Fruit fly (Drosophila melanogaster) whole organism, embryonic: ENCODE data around the gene Fer3.
A peak's percentile ranks its signal among the peaks of the same experiment; 100 is the strongest.

Experiments used
- Atf6 ChIP-seq: fragments of 200-800 bp; sonication (Bioruptor generic); IDR thresholded peaks from 2 replicates; pipeline ENCODE4 v1.3.6; 2022; ENCODE audit warnings: missing biosample characterization, missing genetic modification characterization
- Blimp-1 ChIP-seq: fragments of 200-800 bp; sonication (Bioruptor generic); optimal IDR thresholded peaks from 3 replicates; lab custom pipeline; 2018; ENCODE audit warnings: missing biosample characterization, missing genetic modification characterization, mild to moderate bottlenecking, moderate library complexity, missing genetic modification reagents
- CG12219 ChIP-seq: fragments of 200-800 bp; sonication (Bioruptor generic); optimal IDR thresholded peaks from 3 replicates; lab custom pipeline; 2018; ENCODE audit warnings: missing biosample characterization, mild to moderate bottlenecking, missing genetic modification characterization
- CG16815 ChIP-seq: fragments of 200-800 bp; sonication (Bioruptor generic); optimal IDR thresholded peaks from 3 replicates; lab custom pipeline; 2017; ENCODE audit warnings: missing biosample characterization, mild to moderate bottlenecking, missing genetic modification characterization
- CG17186 ChIP-seq: fragments of 200-800 bp; sonication (Bioruptor generic); optimal IDR thresholded peaks from 3 replicates; lab custom pipeline; 2017; ENCODE audit warnings: missing biosample characterization, missing genetic modification reagents, missing genetic modification characterization
- CG18619 ChIP-seq: fragments of 200-800 bp; sonication (Bioruptor generic); optimal IDR thresholded peaks from 3 replicates; lab custom pipeline; 2017; ENCODE audit warnings: missing biosample characterization, mild to moderate bottlenecking, missing genetic modification characterization
- CG30020 ChIP-seq: fragments of 200-800 bp; optimal IDR thresholded peaks from 2 replicates; lab custom pipeline; 2019; ENCODE audit warnings: missing biosample characterization, mild to moderate bottlenecking, missing genetic modification characterization, moderate library complexity
- CG33213 ChIP-seq: fragments of 200-800 bp; sonication (Bioruptor generic); optimal IDR thresholded peaks from 3 replicates; lab custom pipeline; 2016; ENCODE audit warnings: missing biosample characterization, missing genetic modification characterization
- CG34422 ChIP-seq: fragments of 200-800 bp; sonication (Bioruptor generic); IDR thresholded peaks from 3 replicates; pipeline ENCODE4 v1.3.6; 2022; ENCODE audit warnings: missing biosample characterization, missing genetic modification characterization
- CG3726 ChIP-seq: fragments of 200-800 bp; sonication (Bioruptor generic); IDR thresholded peaks from 3 replicates; pipeline ENCODE4, ENCODE4 v1.3.6; 2022; ENCODE audit warnings: missing biosample characterization, missing genetic modification characterization
- CG7963 ChIP-seq: fragments of 200-800 bp; sonication (Bioruptor generic); IDR thresholded peaks from 3 replicates; pipeline ENCODE4 v1.3.6; 2022; ENCODE audit warnings: missing biosample characterization, missing genetic modification characterization; ENCODE audit not compliant: partially characterized antibody
- CG9437 ChIP-seq: fragments of 200-800 bp; sonication (Bioruptor generic); optimal IDR thresholded peaks from 2 replicates; lab custom pipeline; 2018; ENCODE audit warnings: missing biosample characterization, mild to moderate bottlenecking, missing genetic modification characterization
- CG9817 ChIP-seq: fragments of 200-800 bp; sonication (Bioruptor generic); optimal IDR thresholded peaks from 2 replicates; lab custom pipeline; 2018; ENCODE audit warnings: missing biosample characterization, mild to moderate bottlenecking, missing genetic modification characterization, moderate library complexity
- CG9876 ChIP-seq: fragments of 200-800 bp; sonication (Bioruptor generic); optimal IDR thresholded peaks from 2 replicates; lab custom pipeline; 2016; ENCODE audit warnings: missing biosample characterization, missing genetic modification characterization
- CTCF ChIP-seq: fragments of 200-800 bp; sonication (Bioruptor generic); optimal IDR thresholded peaks from 2 replicates; lab custom pipeline; 2017; ENCODE audit warnings: missing biosample characterization, mild to moderate bottlenecking, missing genetic modification characterization, moderate library complexity
- Dad ChIP-seq: fragments of 200-800 bp; sonication (Bioruptor generic); optimal IDR thresholded peaks from 3 replicates; lab custom pipeline; 2016; ENCODE audit warnings: missing biosample characterization, missing genetic modification characterization
- Dref ChIP-seq: fragments of 200-800 bp; sonication (Bioruptor generic); IDR thresholded peaks from 2 replicates; pipeline ENCODE4 v1.3.6; 2022; ENCODE audit warnings: missing biosample characterization, missing genetic modification characterization
- Drgx ChIP-seq: fragments of 200-800 bp; sonication (Bioruptor generic); IDR thresholded peaks from 2 replicates; pipeline ENCODE4 v1.3.6; 2022; ENCODE audit warnings: missing biosample characterization, missing genetic modification characterization
- E2f1 ChIP-seq: fragments of 200-800 bp; sonication (Bioruptor generic); IDR thresholded peaks from 2 replicates; pipeline ENCODE4 v1.3.6; 2022; ENCODE audit warnings: missing biosample characterization, missing genetic modification characterization
- ERR ChIP-seq: fragments of 200-800 bp; sonication (Bioruptor generic); optimal IDR thresholded peaks from 2 replicates; lab custom pipeline; 2016; ENCODE audit warnings: missing biosample characterization, missing genetic modification characterization
- Ets65A ChIP-seq: fragments of 200-800 bp; sonication (Bioruptor generic); peaks from one replicate; lab custom pipeline; 2016; ENCODE audit warnings: missing biosample characterization, missing genetic modification characterization
- Fer1 ChIP-seq: fragments of 200-800 bp; sonication (Bioruptor generic); optimal IDR thresholded peaks from 2 replicates; lab custom pipeline; 2017; ENCODE audit warnings: missing biosample characterization, mild to moderate bottlenecking, missing genetic modification characterization
- Hr51 ChIP-seq, 2 experiments: fragments of 200-800 bp; sonication (Bioruptor generic); optimal IDR thresholded peaks; 2 replicates in 1 of 2; 3 replicates in 1 of 2; lab custom pipeline; 2016 to 2018; ENCODE audit warnings: missing biosample characterization in 2 of 2, missing genetic modification characterization in 2 of 2, mild to moderate bottlenecking in 1 of 2, moderate library complexity in 1 of 2
- Hsf ChIP-seq: fragments of 200-800 bp; sonication (Bioruptor generic); optimal IDR thresholded peaks from 3 replicates; lab custom pipeline; 2016; ENCODE audit warnings: missing biosample characterization, missing genetic modification characterization
- Lhr ChIP-seq: fragments of 200-800 bp; sonication (Bioruptor generic); optimal IDR thresholded peaks from 3 replicates; lab custom pipeline; 2017; ENCODE audit warnings: mild to moderate bottlenecking, missing biosample characterization, missing genetic modification reagents, missing genetic modification characterization
- Lpt ChIP-seq: fragments of >200 bp; optimal IDR thresholded peaks from 2 replicates; lab custom pipeline; 2018; ENCODE audit warnings: missing biosample characterization, missing genetic modification characterization
- Opbp ChIP-seq: fragments of 200-800 bp; sonication (Bioruptor generic); IDR thresholded peaks from 3 replicates; pipeline ENCODE4 v1.3.6; 2022; ENCODE audit warnings: missing biosample characterization, missing genetic modification characterization; ENCODE audit not compliant: partially characterized antibody
- Pdp1 ChIP-seq, 2 experiments: fragments of 200-800 bp; sonication (Bioruptor generic); optimal IDR thresholded peaks; 3 replicates each; lab custom pipeline; 2016; ENCODE audit warnings: missing biosample characterization in 2 of 2, missing genetic modification characterization in 2 of 2, mild to moderate bottlenecking in 1 of 2, moderate library complexity in 1 of 2
- Ptx1 ChIP-seq: fragments of 200-800 bp; sonication (Bioruptor generic); IDR thresholded peaks from 2 replicates; pipeline ENCODE4 v1.3.6; 2022; ENCODE audit warnings: missing biosample characterization, missing genetic modification characterization
- Rx ChIP-seq: fragments of 200-800 bp; sonication (Bioruptor generic); IDR thresholded peaks from 2 replicates; pipeline ENCODE4 v1.3.6; 2022; ENCODE audit warnings: missing biosample characterization, missing genetic modification characterization
- Scr ChIP-seq: fragments of 200-800 bp; sonication (Bioruptor generic); IDR thresholded peaks from 2 replicates; pipeline ENCODE4 v1.3.6; 2022; ENCODE audit warnings: missing biosample characterization, missing genetic modification characterization; ENCODE audit not compliant: partially characterized antibody
- Sox100B ChIP-seq: fragments of 200-800 bp; sonication (Bioruptor generic); optimal IDR thresholded peaks from 3 replicates; lab custom pipeline; 2018; ENCODE audit warnings: missing biosample characterization, mild to moderate bottlenecking, missing genetic modification characterization
- Ssrp ChIP-seq: fragments of 200-800 bp; sonication (Bioruptor generic); optimal IDR thresholded peaks from 2 replicates; lab custom pipeline; 2018; ENCODE audit warnings: missing biosample characterization, mild to moderate bottlenecking, missing genetic modification characterization, moderate library complexity
- Trl ChIP-seq, 3 experiments: fragments of >200 bp in 2 of 3; fragments of 200-800 bp in 1 of 3; sonication (Bioruptor generic) in 1 of 3; optimal IDR thresholded peaks; 2 replicates in 1 of 3; 3 replicates in 2 of 3; lab custom pipeline; 2016 to 2017; ENCODE audit warnings: missing biosample characterization in 1 of 3, missing genetic modification characterization in 1 of 3
- ci ChIP-seq: fragments of 200-800 bp; sonication (Bioruptor generic); IDR thresholded peaks from 3 replicates; pipeline ENCODE4 v1.3.6; 2022; ENCODE audit warnings: missing biosample characterization, missing genetic modification characterization
- dati ChIP-seq: fragments of 200-800 bp; sonication (Bioruptor generic); IDR thresholded peaks from 2 replicates; pipeline ENCODE4 v1.3.6; 2022; ENCODE audit warnings: missing biosample characterization, missing genetic modification characterization
- ftz-f1 ChIP-seq: fragments of 200-800 bp; sonication (Bioruptor generic); optimal IDR thresholded peaks from 2 replicates; lab custom pipeline; 2016; ENCODE audit warnings: missing biosample characterization, missing genetic modification characterization
- ind ChIP-seq: fragments of 200-800 bp; sonication (Bioruptor generic); optimal IDR thresholded peaks from 3 replicates; lab custom pipeline; 2016; ENCODE audit warnings: missing biosample characterization, missing genetic modification characterization
- jumu ChIP-seq: fragments of 200-800 bp; sonication (Bioruptor generic); optimal IDR thresholded peaks from 3 replicates; lab custom pipeline; 2016; ENCODE audit warnings: missing biosample characterization, missing genetic modification characterization
- mirr ChIP-seq: fragments of 200-800 bp; sonication (Bioruptor generic); optimal IDR thresholded peaks from 3 replicates; lab custom pipeline; 2018; ENCODE audit warnings: missing biosample characterization, mild to moderate bottlenecking, missing genetic modification characterization
- nerfin-2 ChIP-seq: fragments of 200-800 bp; sonication (Bioruptor generic); IDR thresholded peaks from 2 replicates; pipeline ENCODE4 v1.3.6; 2022; ENCODE audit warnings: missing biosample characterization, missing genetic modification characterization; ENCODE audit not compliant: partially characterized antibody
- p53 ChIP-seq: fragments of 200-800 bp; sonication (Bioruptor generic); optimal IDR thresholded peaks from 2 replicates; lab custom pipeline; 2016; ENCODE audit warnings: missing biosample characterization, missing genetic modification characterization
- phol ChIP-seq: fragments of 200-800 bp; sonication (Bioruptor generic); optimal IDR thresholded peaks from 3 replicates; lab custom pipeline; 2018; ENCODE audit warnings: missing biosample characterization, mild to moderate bottlenecking, missing genetic modification characterization, moderate library complexity
- pros ChIP-seq: fragments of 200-800 bp; sonication (Bioruptor generic); optimal IDR thresholded peaks from 3 replicates; lab custom pipeline; 2019; ENCODE audit warnings: missing biosample characterization, mild to moderate bottlenecking, missing genetic modification characterization, moderate library complexity
- pum ChIP-seq: fragments of 200-800 bp; sonication (Bioruptor generic); optimal IDR thresholded peaks from 2 replicates; lab custom pipeline; 2016; ENCODE audit warnings: missing biosample characterization, missing genetic modification characterization
- ranshi ChIP-seq: fragments of 200-800 bp; sonication (Bioruptor generic); IDR thresholded peaks from 2 replicates; pipeline ENCODE4 v1.3.6; 2022; ENCODE audit warnings: missing biosample characterization, missing genetic modification characterization
- row ChIP-seq: fragments of 200-800 bp; sonication (Bioruptor generic); IDR thresholded peaks from 3 replicates; pipeline ENCODE4 v1.3.6; 2022; ENCODE audit warnings: missing biosample characterization, missing genetic modification characterization
- sim ChIP-seq: fragments of 200-800 bp; sonication (Bioruptor generic); IDR thresholded peaks from 2 replicates; pipeline ENCODE4 v1.3.6; 2022; ENCODE audit warnings: missing biosample characterization, missing genetic modification characterization
- slbo ChIP-seq: fragments of 200-800 bp; sonication (Bioruptor generic); IDR thresholded peaks from 2 replicates; pipeline ENCODE4 v1.3.6; 2022; ENCODE audit warnings: missing biosample characterization, missing genetic modification characterization
- sr ChIP-seq: fragments of 200-800 bp; sonication (Bioruptor generic); IDR thresholded peaks from 3 replicates; pipeline ENCODE4 v1.3.6; 2022; ENCODE audit warnings: missing biosample characterization, missing genetic modification characterization
- wor ChIP-seq: fragments of 200-800 bp; sonication (Bioruptor generic); IDR thresholded peaks from 2 replicates; pipeline ENCODE4 v1.3.6; 2022; ENCODE audit warnings: missing biosample characterization, missing genetic modification characterization
- zfh1 ChIP-seq: fragments of 200-800 bp; sonication (Bioruptor generic); IDR thresholded peaks from 3 replicates; pipeline ENCODE4 v1.3.6; 2022; ENCODE audit warnings: missing biosample characterization, missing genetic modification characterization

The Fer3 gene

dm6 chr3R:11735337-11735736, 41.2 kb upstream of the Fer3 start, which contains the start of gene CG14721 (continued):
- TF ChIP-seq slbo (GFP tag; lab: Robert Waterston, UW) (peak; percentile 43; the same call in 1 of the 2 replicates), Pdp1 (GFP tag; optimal IDR thresholded peaks at IDR 0.05; lab: Kevin White, UChicago) (peak in 1 of 2 experiments; percentile 38), Ptx1 (0 out of 2 replicates have a peak, but pooled peaks have one; percentile 17), mirr (GFP tag; lab: Kevin White, UChicago) (no peak), CG18619 (GFP tag; lab: Kevin White, UChicago) (no peak), CG9817 (tag; lab: Kevin White, UChicago) (no peak), pros (GFP tag; lab: Kevin White, UChicago) (no peak), CG33213 (GFP tag; lab: Kevin White, UChicago) (peak; percentile 17), CG9876 (no peak), pum (peak; percentile 33), row (GFP tag; lab: Robert Waterston, UW) (peak; percentile 49; the same call in 2 of the 3 replicates), Rx (peak; percentile 21; the same call in 1 of the 2 replicates), ci (GFP tag; lab: Robert Waterston, UW) (peak; percentile 38; the same call in 2 of the 3 replicates), Hsf (GFP tag; lab: Kevin White, UChicago) (peak; percentile 23), p53 (GFP tag; lab: Kevin White, UChicago) (peak; percentile 3), Sox100B (GFP tag; lab: Kevin White, UChicago) (no peak), CG9437 (GFP tag; lab: Kevin White, UChicago) (no peak), Ssrp (no peak), zfh1 (no peak), CTCF (GFP tag; lab: Kevin White, UChicago) (peak; percentile 51), Fer1 (no peak), nerfin-2 (GFP tag; lab: Robert Waterston, UW) (no peak), wor (GFP tag; lab: Robert Waterston, UW) (no peak), dati (no peak), sr (GFP tag; lab: Robert Waterston, UW) (no peak), Opbp (GFP tag; lab: Robert Waterston, UW) (peak; percentile 41; the same call in 1 of the 3 replicates), CG3726 (GFP tag; lab: Robert Waterston, UW) (no peak), Dref (GFP tag; lab: Robert Waterston, UW) (0 out of 2 replicates have a peak, but pooled peaks have one; percentile 31), jumu (GFP tag; lab: Kevin White, UChicago) (peak; percentile 55), Blimp-1 (GFP tag; lab: Kevin White, UChicago) (no peak), Trl (optimal IDR thresholded peaks at IDR 0.05; lab: Kevin White, UChicago) (no peak), Trl (GFP tag; optimal IDR thresholded peaks at IDR 0.05; lab: Kevin White, UChicago) (no peak), ftz-f1 (no peak), CG30020 (no peak), ranshi (GFP tag; lab: Robert Waterston, UW) (peak; percentile 18; the same call in 1 of the 2 replicates), Scr (peak; percentile 68), ind (GFP tag; lab: Kevin White, UChicago) (no peak), Dad (GFP tag; lab: Kevin White, UChicago) (no peak), CG17186 (peak; percentile 95), Lpt (GFP tag; lab: Kevin White, UChicago) (no peak), Drgx (GFP tag; lab: Robert Waterston, UW) (no peak), Lhr (GFP tag; lab: Kevin White, UChicago) (peak; percentile 57), Ets65A (GFP tag; lab: Kevin White, UChicago) (no peak), sim (GFP tag; lab: Robert Waterston, UW) (no peak), E2f1 (GFP tag; lab: Robert Waterston, UW) (no peak), Atf6 (GFP tag; lab: Robert Waterston, UW) (no peak), CG16815 (GFP tag; lab: Kevin White, UChicago) (no peak), Hr51 (GFP tag; optimal IDR thresholded peaks at IDR 0.05; lab: Kevin White, UChicago) (peak in 1 of 2 experiments; percentile 14), CG7963 (GFP tag; lab: Robert Waterston, UW) (no peak), phol (tag; lab: Kevin White, UChicago) (peak; percentile 50), ERR (GFP tag; lab: Kevin White, UChicago) (no peak), CG34422 (GFP tag; lab: Robert Waterston, UW) (no peak), CG12219 (no peak)
